Worm (Caenorhabditis elegans) whole organism, late embryonic: ENCODE data around the gene E01G4.3.

Experiments
- C08G9.2 ChIP-seq: sonication (generic microtip); optimal IDR thresholded peaks from 2 replicates; lab custom pipeline; 2016; ENCODE audit warnings: mild to moderate bottlenecking, missing genetic modification characterization, moderate library complexity, missing compliant biosample characterization
- C38D4.7 ChIP-seq: fragments of 200-800 bp; sonication (Bioruptor generic); optimal IDR thresholded peaks from 2 replicates; lab custom pipeline; 2018; ENCODE audit warnings: mild to moderate bottlenecking, missing genetic modification characterization, moderate library complexity, missing compliant biosample characterization
- F13H6.1 ChIP-seq: sonication (generic microtip); optimal IDR thresholded peaks from 2 replicates; lab custom pipeline; 2016; ENCODE audit warnings: missing genetic modification characterization, missing compliant biosample characterization
- K02D7.2 ChIP-seq: sonication (generic microtip); optimal IDR thresholded peaks from 2 replicates; lab custom pipeline; 2017; ENCODE audit warnings: mild to moderate bottlenecking, missing genetic modification characterization, missing compliant biosample characterization
- Y22D7AL.16 ChIP-seq: sonication (generic microtip); optimal IDR thresholded peaks from 2 replicates; lab custom pipeline; 2016; ENCODE audit warnings: missing genetic modification characterization, missing compliant biosample characterization
- ahr-1 ChIP-seq: sonication (generic microtip); optimal IDR thresholded peaks from 2 replicates; lab custom pipeline; 2016; ENCODE audit warnings: missing genetic modification characterization, missing compliant biosample characterization
- ama-1 ChIP-seq: fragments of 150-350 bp; optimal IDR thresholded peaks from 2 replicates; lab custom pipeline; 2014
- ceh-14 ChIP-seq: sonication (generic microtip); optimal IDR thresholded peaks from 2 replicates; lab custom pipeline; 2016; ENCODE audit warnings: missing genotype, missing genetic modification characterization, missing compliant biosample characterization
- ceh-19 ChIP-seq: fragments of 200-800 bp; sonication (Bioruptor generic); optimal IDR thresholded peaks from 2 replicates; lab custom pipeline; 2018; ENCODE audit warnings: mild to moderate bottlenecking, missing genetic modification characterization, missing compliant biosample characterization
- ceh-24 ChIP-seq: sonication (generic microtip); optimal IDR thresholded peaks from 2 replicates; lab custom pipeline; 2016; ENCODE audit warnings: mild to moderate bottlenecking, missing genetic modification characterization, missing compliant biosample characterization
- ceh-30 ChIP-seq: fragments of 150-350 bp; optimal IDR thresholded peaks from 2 replicates; lab custom pipeline; 2014; ENCODE audit warnings: missing biosample characterization, missing genetic modification characterization
- ceh-31 ChIP-seq: sonication (generic microtip); optimal IDR thresholded peaks from 2 replicates; lab custom pipeline; 2016; ENCODE audit warnings: missing genetic modification characterization, missing compliant biosample characterization
- ceh-34 ChIP-seq: sonication (generic microtip); optimal IDR thresholded peaks from 2 replicates; lab custom pipeline; 2016; ENCODE audit warnings: mild to moderate bottlenecking, missing genetic modification characterization, missing compliant biosample characterization
- ceh-9 ChIP-seq: sonication (generic microtip); optimal IDR thresholded peaks from 2 replicates; lab custom pipeline; 2016; ENCODE audit warnings: mild to moderate bottlenecking, missing genetic modification characterization, inconsistent platforms, missing compliant biosample characterization
- elt-2 ChIP-seq: sonication (generic microtip); optimal IDR thresholded peaks from 2 replicates; lab custom pipeline; 2016; ENCODE audit warnings: missing genetic modification reagents, missing genetic modification characterization, missing compliant biosample characterization
- eyg-1 ChIP-seq: sonication (generic microtip); optimal IDR thresholded peaks from 2 replicates; lab custom pipeline; 2016; ENCODE audit warnings: missing genotype, missing genetic modification characterization, missing compliant biosample characterization
- fax-1 ChIP-seq: sonication (generic microtip); optimal IDR thresholded peaks from 2 replicates; lab custom pipeline; 2016; ENCODE audit warnings: missing genotype, missing genetic modification characterization, missing compliant biosample characterization
- fkh-6 ChIP-seq: sonication (generic microtip); optimal IDR thresholded peaks from 2 replicates; lab custom pipeline; 2016; ENCODE audit warnings: missing genetic modification characterization, missing compliant biosample characterization
- hlh-13 ChIP-seq: fragments of 200-800 bp; sonication (Bioruptor generic); optimal IDR thresholded peaks from 2 replicates; lab custom pipeline; 2018; ENCODE audit warnings: mild to moderate bottlenecking, missing genetic modification characterization, missing compliant biosample characterization
- lim-6 ChIP-seq: sonication (generic microtip); optimal IDR thresholded peaks from 2 replicates; lab custom pipeline; 2016; ENCODE audit warnings: missing genetic modification characterization, missing compliant biosample characterization
- lin-11 ChIP-seq: fragments of 200-800 bp; sonication (Bioruptor generic); optimal IDR thresholded peaks from 2 replicates; lab custom pipeline; 2018; ENCODE audit warnings: mild to moderate bottlenecking, missing genetic modification characterization, missing compliant biosample characterization
- madf-2 ChIP-seq: sonication (generic microtip); optimal IDR thresholded peaks from 2 replicates; lab custom pipeline; 2017; ENCODE audit warnings: missing genetic modification characterization, missing compliant biosample characterization
- mec-3 ChIP-seq: sonication (generic microtip); optimal IDR thresholded peaks from 2 replicates; lab custom pipeline; 2016; ENCODE audit warnings: borderline replicate concordance, missing genetic modification characterization, missing compliant biosample characterization
- nfya-1 ChIP-seq: sonication (generic microtip); optimal IDR thresholded peaks from 2 replicates; lab custom pipeline; 2017; ENCODE audit warnings: missing genetic modification characterization, mild to moderate bottlenecking, missing compliant biosample characterization, antibody characterized with exemption, moderate library complexity
- nhr-11 ChIP-seq: fragments of 150-350 bp; optimal IDR thresholded peaks from 2 replicates; lab custom pipeline; 2014; ENCODE audit warnings: missing biosample characterization, missing genetic modification characterization
- pat-9 ChIP-seq: fragments of 200-800 bp; sonication (Bioruptor generic); optimal IDR thresholded peaks from 2 replicates; lab custom pipeline; 2018; ENCODE audit warnings: mild to moderate bottlenecking, missing genetic modification characterization, moderate library complexity, missing compliant biosample characterization
- pha-2 ChIP-seq: sonication (generic microtip); optimal IDR thresholded peaks from 2 replicates; lab custom pipeline; 2017; ENCODE audit warnings: mild to moderate bottlenecking, missing genetic modification characterization, missing compliant biosample characterization
- pha-4 ChIP-seq: fragments of 150-350 bp; optimal IDR thresholded peaks from 2 replicates; lab custom pipeline; 2018; ENCODE audit warnings: missing biosample characterization, missing genetic modification reagents, missing genetic modification characterization
- pqm-1 ChIP-seq: sonication (generic microtip); optimal IDR thresholded peaks from 2 replicates; lab custom pipeline; 2016; ENCODE audit warnings: missing genetic modification characterization, missing compliant biosample characterization
- pros-1 ChIP-seq: fragments of 150-350 bp; optimal IDR thresholded peaks from 2 replicates; lab custom pipeline; 2014; ENCODE audit warnings: missing biosample characterization, missing genetic modification reagents, missing genetic modification characterization
- ref-2 ChIP-seq: sonication (generic microtip); optimal IDR thresholded peaks from 2 replicates; lab custom pipeline; 2016; ENCODE audit warnings: missing genetic modification characterization, missing compliant biosample characterization
- rnt-1 ChIP-seq: sonication (generic microtip); optimal IDR thresholded peaks from 2 replicates; lab custom pipeline; 2016; ENCODE audit warnings: missing genetic modification characterization, missing compliant biosample characterization
- sdc-2 ChIP-seq: sonication (generic microtip); optimal IDR thresholded peaks from 2 replicates; lab custom pipeline; 2016; ENCODE audit warnings: missing genotype, missing genetic modification characterization, missing compliant biosample characterization
- sox-2 ChIP-seq: fragments of 200-800 bp; sonication (Bioruptor generic); IDR thresholded peaks from 2 replicates; pipeline ENCODE4 v1.3.6; 2022; ENCODE audit warnings: missing genetic modification reagents, missing genetic modification characterization, missing compliant biosample characterization
- sox-4 ChIP-seq: sonication (generic microtip); optimal IDR thresholded peaks from 2 replicates; lab custom pipeline; 2017; ENCODE audit warnings: mild to moderate bottlenecking, missing genetic modification characterization, inconsistent platforms, missing compliant biosample characterization
- syd-9 ChIP-seq: sonication (generic microtip); optimal IDR thresholded peaks from 2 replicates; lab custom pipeline; 2016; ENCODE audit warnings: mild to moderate bottlenecking, missing genetic modification characterization, moderate library complexity, missing compliant biosample characterization
- tbx-2 ChIP-seq: sonication (generic microtip); optimal IDR thresholded peaks from 2 replicates; lab custom pipeline; 2016; ENCODE audit warnings: missing genetic modification characterization, missing compliant biosample characterization
- unc-3 ChIP-seq, 2 experiments: fragments of 200-800 bp in 1 of 2; sonication (Bioruptor generic) in 1 of 2; sonication (generic microtip) in 1 of 2; conservative IDR thresholded peaks in 1 of 2; optimal IDR thresholded peaks in 1 of 2; 2 replicates each; pipeline versions ENCODE4 v1.3.6 to Lab custom; 2016 to 2022; ENCODE audit warnings: missing compliant biosample characterization in 2 of 2, missing genetic modification characterization in 2 of 2, missing genetic modification reagents in 1 of 2
- unc-42 ChIP-seq: sonication (generic microtip); optimal IDR thresholded peaks from 2 replicates; lab custom pipeline; 2016; ENCODE audit warnings: missing genotype, missing genetic modification characterization, missing compliant biosample characterization

The E01G4.3 gene

ce11 chrII:13491254-13491889 lies 22.0 kb upstream of the E01G4.3 start, which contains the start of gene alh-7:
Gene alh-7 (minus strand): TSS chrII:13491786.
- TF ChIP-seq K02D7.2 (tag; lab: Kevin White, UChicago) (no peak), ceh-24 (tag; lab: Kevin White, UChicago) (no peak), ceh-14 (tag; lab: Kevin White, UChicago) (no peak), C38D4.7 (GFP tag; lab: Kevin White, UChicago) (no peak), syd-9 (tag; lab: Kevin White, UChicago) (no peak), nfya-1 (tag; lab: Kevin White, UChicago) (no peak), ceh-9 (tag; lab: Kevin White, UChicago) (no peak), lin-11 (tag; lab: Kevin White, UChicago) (no peak), sox-2 (GFP tag; lab: Robert Waterston, UW) (no peak), rnt-1 (no peak), pros-1 (tag; lab: Kevin White, UChicago) (no peak), fkh-6 (tag; lab: Kevin White, UChicago) (no peak)

- TF ChIP-seq sdc-2: no peak
- TF ChIP-seq ahr-1: no peak
- no peak for TF ChIP-seq pha-4 (tag; lab: Kevin White, UChicago)
- TF ChIP-seq nfya-1 (tag; lab: Kevin White, UChicago): no peak
- no peak for TF ChIP-seq eyg-1 (tag; lab: Kevin White, UChicago)
- no peak for TF ChIP-seq unc-42 (tag; lab: Kevin White, UChicago)
- TF ChIP-seq nhr-11: no peak
- TF ChIP-seq K02D7.2 (tag; lab: Kevin White, UChicago): no peak
- TF ChIP-seq hlh-13 (GFP tag; lab: Kevin White, UChicago): no peak
- no peak for TF ChIP-seq elt-2 (tag; lab: Kevin White, UChicago)
- no peak for TF ChIP-seq C08G9.2
- TF ChIP-seq fax-1 (tag; lab: Kevin White, UChicago): no peak
- TF ChIP-seq ceh-31: no peak
- no peak for TF ChIP-seq pqm-1 (tag; lab: Kevin White, UChicago)
- no peak for TF ChIP-seq ceh-24 (tag; lab: Kevin White, UChicago)
- no peak for TF ChIP-seq ceh-30 (tag; lab: Kevin White, UChicago)
- TF ChIP-seq ceh-14 (tag; lab: Kevin White, UChicago): no peak
- TF ChIP-seq Y22D7AL.16: no peak
These were observed 20.5 kb upstream of the E01G4.3 start for ce11 chrII:13489896-13490295.

- TF ChIP-seq ceh-34 (no peak), nfya-1 (tag; lab: Kevin White, UChicago) (no peak), pha-2 (tag; lab: Kevin White, UChicago) (no peak), sox-4 (tag; lab: Kevin White, UChicago) (no peak), pat-9 (tag; lab: Kevin White, UChicago) (no peak), K02D7.2 (tag; lab: Kevin White, UChicago) (no peak), F13H6.1 (tag; lab: Kevin White, UChicago) (no peak), fax-1 (tag; lab: Kevin White, UChicago) (no peak), ceh-19 (GFP tag; lab: Kevin White, UChicago) (no peak), ref-2 (tag; lab: Kevin White, UChicago) (no peak), lim-6 (tag; lab: Kevin White, UChicago) (no peak), eyg-1 (tag; lab: Kevin White, UChicago) (no peak), unc-3 (GFP tag; conservative IDR thresholded peaks at IDR 0.05; lab: Robert Waterston, UW) (no peak), unc-3 (tag; optimal IDR thresholded peaks at IDR 0.05; lab: Kevin White, UChicago) (no peak), ama-1 (lab: Kevin White, UChicago) (no peak), tbx-2 (tag; lab: Kevin White, UChicago) (no peak), ceh-9 (tag; lab: Kevin White, UChicago) (no peak), unc-42 (tag; lab: Kevin White, UChicago) (no peak), madf-2 (tag; lab: Kevin White, UChicago) (no peak), mec-3 (tag; lab: Kevin White, UChicago) (no peak)
These were observed 18.2 kb upstream of the E01G4.3 start for ce11 chrII:13487563-13487962.
